Worm (Caenorhabditis elegans): ENCODE data around the gene wht-5.

Gene wht-5

ce11 chrIV:12307720-12308119, 29.7 kb upstream of the wht-5 start, which contains the start of gene oac-57:
oac-57 (minus strand) TSS chrIV:12307820.
- no peak for TF ChIP-seq hlh-30 (tag; optimal IDR thresholded peaks at IDR 0.05; ENCODE audit: insufficient read depth)
- no peak for TF ChIP-seq F37D6.2 (tag; optimal IDR thresholded peaks at IDR 0.05)
- TF ChIP-seq lin-39 (tag; optimal IDR thresholded peaks at IDR 0.05): no peak

- TF ChIP-seq duxl-1 (tag; optimal IDR thresholded peaks at IDR 0.05; ENCODE audit: poor library complexity) (no peak), nhr-237 (tag; optimal IDR thresholded peaks at IDR 0.05) (no peak), fkh-10 (GFP tag; optimal IDR thresholded peaks at IDR 0.05) (no peak), unc-39 (tag; optimal IDR thresholded peaks at IDR 0.05) (no peak), hif-1 (tag; optimal IDR thresholded peaks at IDR 0.05) (no peak)
Measured at ce11 chrIV:12311597-12311996, 25.8 kb upstream of the wht-5 start, which contains the start of gene oac-58. oac-58 (minus strand) TSS chrIV:12311697.

ce11 chrIV:12326932-12327331, 10.4 kb upstream of the wht-5 start, which contains the start of gene F19B6.3:
F19B6.3 (plus strand) TSS chrIV:12327232.
- 0 out of 2 replicates have a peak, but pooled peaks have one; percentile 9 for TF ChIP-seq egl-43 (GFP tag; IDR thresholded peaks at IDR 0.05)

- TF ChIP-seq tra-1 (GFP tag; IDR thresholded peaks at IDR 0.05) (no peak), ama-1 (optimal IDR thresholded peaks at IDR 0.05) (peak; percentile 29), jun-1 (tag; optimal IDR thresholded peaks at IDR 0.05) (no peak), mep-1 (tag; optimal IDR thresholded peaks at IDR 0.05) (peak; percentile 51), fkh-10 (GFP tag; optimal IDR thresholded peaks at IDR 0.05) (no peak), F37D6.2 (tag; optimal IDR thresholded peaks at IDR 0.05) (no peak), lir-3 (tag; optimal IDR thresholded peaks at IDR 0.05) (no peak), unc-62 (GFP tag; optimal IDR thresholded peaks at IDR 0.05 in 1 of 2) (no peak), unc-62 (tag; optimal IDR thresholded peaks at IDR 0.05) (no peak), ceh-28 (tag; optimal IDR thresholded peaks at IDR 0.05) (no peak), tag-97 (GFP tag; IDR thresholded peaks at IDR 0.05) (no peak), nhr-28 (tag; optimal IDR thresholded peaks at IDR 0.05) (peak; percentile 58), aly-2 (tag; optimal IDR thresholded peaks at IDR 0.05) (no peak), mdt-29 (GFP tag; IDR thresholded peaks at IDR 0.05) (no peak), lin-38 (GFP tag; IDR thresholded peaks at IDR 0.05) (peak; percentile 42), nhr-6 (tag; optimal IDR thresholded peaks at IDR 0.05) (no peak), nhr-10 (tag; optimal IDR thresholded peaks at IDR 0.05) (no peak), unc-39 (tag; optimal IDR thresholded peaks at IDR 0.05) (no peak), saeg-2 (GFP tag; IDR thresholded peaks at IDR 0.05) (no peak), dpl-1 (GFP tag; optimal IDR thresholded peaks at IDR 0.05) (peak; percentile 13), mes-2 (tag; optimal IDR thresholded peaks at IDR 0.05; ENCODE audit: poor library complexity, severe bottlenecking) (peak; percentile 37)
Measured at ce11 chrIV:12330840-12331359, 6.5 kb upstream of the wht-5 start, which contains the start of gene ufd-1. ufd-1 (minus strand) TSS chrIV:12330890.

- TF ChIP-seq zag-1 (tag; optimal IDR thresholded peaks at IDR 0.05): no peak
- TF ChIP-seq ceh-28 (tag; optimal IDR thresholded peaks at IDR 0.05): no peak
- no peak for TF ChIP-seq attf-4 (tag; optimal IDR thresholded peaks at IDR 0.05)
- TF ChIP-seq arid-1 (GFP tag; conservative IDR thresholded peaks at IDR 0.05): no peak
- TF ChIP-seq snpc-4 (tag; optimal IDR thresholded peaks at IDR 0.05): no peak
- no peak for TF ChIP-seq lsy-2 (tag; optimal IDR thresholded peaks at IDR 0.05)
- no peak for TF ChIP-seq madf-9 (GFP tag; conservative IDR thresholded peaks at IDR 0.05)
- TF ChIP-seq dmd-6 (GFP tag; IDR thresholded peaks at IDR 0.05): peak; percentile 42; the same call in 1 of the 2 replicates
- peak; percentile 18 for TF ChIP-seq nhr-28 (tag; optimal IDR thresholded peaks at IDR 0.05)
- TF ChIP-seq aly-2 (tag; optimal IDR thresholded peaks at IDR 0.05): no peak
- TF ChIP-seq dve-1 (tag; optimal IDR thresholded peaks at IDR 0.05; ENCODE audit: insufficient read depth): peak; percentile 17
- no peak for TF ChIP-seq lin-39 (tag; optimal IDR thresholded peaks at IDR 0.05)
- TF ChIP-seq madf-5 (GFP tag; IDR thresholded peaks at IDR 0.05): peak in 1 of 2 experiments; percentile 61; a peak in 1 of 4 replicates
Measured at ce11 chrIV:12334142-12334541, 3.2 kb upstream of the wht-5 start.

All from whole organism, L4 larva.